Fruit fly (Drosophila melanogaster): ENCODE results near the gene jigr1.
A peak's percentile ranks its signal among the peaks of the same experiment; 100 is the strongest.

DNA sequence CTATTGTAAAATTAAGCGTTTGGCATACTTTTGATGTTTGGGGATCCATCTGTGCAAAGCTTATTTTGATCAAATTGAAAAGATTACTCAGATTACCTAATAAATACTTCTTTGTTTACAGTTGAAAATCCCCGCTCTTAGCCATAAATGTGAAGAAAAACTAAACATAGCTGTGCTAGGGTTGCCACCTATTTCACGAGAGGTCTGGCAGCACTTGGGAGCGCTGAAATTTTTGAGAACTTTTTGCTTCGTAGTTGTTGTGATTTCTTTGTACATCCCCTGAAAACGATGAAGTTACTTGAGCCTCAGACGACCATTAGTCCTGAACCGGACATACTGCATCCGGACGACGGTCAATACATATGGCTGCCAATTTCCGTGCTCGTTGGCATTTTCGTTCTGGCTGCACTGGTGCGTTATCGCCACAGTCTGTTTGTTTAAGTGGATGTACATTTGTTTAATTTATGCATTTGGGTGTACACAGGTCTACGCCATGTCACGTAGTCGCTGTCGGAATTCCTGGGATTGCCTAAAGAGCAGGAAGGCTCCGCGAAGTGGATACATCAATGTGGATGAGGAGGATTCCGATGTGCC lies 40.9 kb downstream of the jigr1 start, which contains the start of the genes CG4730 and CG5039:
- TF ChIP-seq lmd (GFP tag; IDR thresholded peaks at IDR 0.05) (no peak), ATbp (GFP tag; optimal IDR thresholded peaks at IDR 0.05) (no peak), CG13287 (GFP tag; IDR thresholded peaks at IDR 0.05; ENCODE audit: partially characterized antibody) (peak; percentile 28; the same call in 1 of the 2 replicates)
